Worm (Caenorhabditis elegans) whole organism, late embryonic: ENCODE measurements around the gene C09G12.5.

Source experiments
- ama-1 ChIP-seq: fragments of 150-350 bp; optimal IDR thresholded peaks from 2 replicates; lab custom pipeline; 2014
- ceh-24 ChIP-seq: sonication (generic microtip); optimal IDR thresholded peaks from 2 replicates; lab custom pipeline; 2016; ENCODE audit warnings: mild to moderate bottlenecking, missing genetic modification characterization, missing compliant biosample characterization
- ceh-48 ChIP-seq: sonication (generic microtip); optimal IDR thresholded peaks from 2 replicates; lab custom pipeline; 2016; ENCODE audit warnings: missing genetic modification characterization, inconsistent platforms, missing compliant biosample characterization
- eyg-1 ChIP-seq: sonication (generic microtip); optimal IDR thresholded peaks from 2 replicates; lab custom pipeline; 2016; ENCODE audit warnings: missing genotype, missing genetic modification characterization, missing compliant biosample characterization
- fkh-10 ChIP-seq: fragments of 150-350 bp; optimal IDR thresholded peaks from 2 replicates; lab custom pipeline; 2014; ENCODE audit warnings: missing biosample characterization, missing genetic modification reagents, missing genetic modification characterization
- nhr-11 ChIP-seq: fragments of 150-350 bp; optimal IDR thresholded peaks from 2 replicates; lab custom pipeline; 2014; ENCODE audit warnings: missing biosample characterization, missing genetic modification characterization
- pag-3 ChIP-seq: sonication (generic microtip); optimal IDR thresholded peaks from 2 replicates; lab custom pipeline; 2016; ENCODE audit warnings: missing compliant biosample characterization, missing genetic modification characterization, borderline replicate concordance
- pat-9 ChIP-seq: fragments of 200-800 bp; sonication (Bioruptor generic); optimal IDR thresholded peaks from 2 replicates; lab custom pipeline; 2018; ENCODE audit warnings: mild to moderate bottlenecking, missing genetic modification characterization, moderate library complexity, missing compliant biosample characterization
- rnt-1 ChIP-seq: sonication (generic microtip); optimal IDR thresholded peaks from 2 replicates; lab custom pipeline; 2016; ENCODE audit warnings: missing genetic modification characterization, missing compliant biosample characterization
- tbx-7 ChIP-seq: sonication (generic microtip); optimal IDR thresholded peaks from 2 replicates; lab custom pipeline; 2016; ENCODE audit warnings: missing genotype, missing genetic modification characterization, missing compliant biosample characterization

DNA sequence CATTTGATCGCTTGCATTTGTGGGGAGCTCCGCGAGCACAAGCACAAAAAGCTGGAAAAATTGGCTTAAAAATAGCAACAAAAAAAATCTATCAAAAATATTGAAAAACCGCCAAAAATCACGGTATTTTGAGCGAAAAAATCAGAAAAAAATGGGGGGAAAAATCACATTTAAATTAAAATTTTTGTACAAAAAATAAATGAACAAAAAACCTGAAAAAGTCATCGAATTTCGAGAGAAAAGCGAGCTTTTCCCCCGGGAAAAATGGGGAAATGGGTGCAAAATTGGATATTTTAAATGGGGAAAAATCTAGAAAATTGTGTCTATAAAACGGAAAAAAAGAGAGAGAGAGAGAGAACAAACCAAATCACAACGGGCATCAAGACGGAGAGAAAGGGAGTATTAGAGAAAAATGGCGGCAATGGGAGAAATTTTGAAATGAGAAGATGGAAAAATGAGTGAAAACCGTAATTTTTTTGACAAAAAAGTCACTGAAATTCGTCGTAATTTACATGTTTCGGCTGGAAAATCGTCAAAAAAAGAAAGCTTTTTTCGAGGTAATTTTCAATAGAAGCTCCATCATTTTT is 30.4 kb downstream of the C09G12.5 start, which contains the start of gene ced-10:
- no peak for TF ChIP-seq tbx-7 (tag; lab: Kevin White, UChicago)
- TF ChIP-seq fkh-10 (GFP tag; lab: Kevin White, UChicago), result no peak
- TF ChIP-seq ceh-24 (tag; lab: Kevin White, UChicago), result no peak
- TF ChIP-seq nhr-11, result no peak
- no peak for TF ChIP-seq ceh-48 (tag; lab: Kevin White, UChicago)
- TF ChIP-seq pag-3 (tag; lab: Kevin White, UChicago), result no peak
- no peak for TF ChIP-seq ama-1 (lab: Kevin White, UChicago)
- no peak for TF ChIP-seq rnt-1 (tag; lab: Kevin White, UChicago)
- no peak for TF ChIP-seq eyg-1 (tag; lab: Kevin White, UChicago)
- TF ChIP-seq pat-9 (tag; lab: Kevin White, UChicago), result no peak
